Fruit fly (Drosophila melanogaster): ENCODE data around the gene CG17292.

Gene CG17292

dm6 chr2L:8376717-8377116, 6.5 kb downstream of the CG17292 start, which contains the start of the genes CG13390 and CG17294 (continued):
- peak; percentile 99 for TF ChIP-seq CG18619 (GFP tag; optimal IDR thresholded peaks at IDR 0.05)
- peak; percentile 91 for TF ChIP-seq CG7786 (GFP tag; optimal IDR thresholded peaks at IDR 0.05)
- TF ChIP-seq CG6854 (GFP tag; optimal IDR thresholded peaks at IDR 0.05), result peak; percentile 100
- peak; percentile 99 for TF ChIP-seq Max (GFP tag; optimal IDR thresholded peaks at IDR 0.05)
- TF ChIP-seq gcm2 (GFP tag; optimal IDR thresholded peaks at IDR 0.05), result peak; percentile 92
- TF ChIP-seq D19A (tag; optimal IDR thresholded peaks at IDR 0.05), result peak; percentile 98
- TF ChIP-seq mam (GFP tag; optimal IDR thresholded peaks at IDR 0.05), result peak; percentile 97

dm6 chr2L:8381508-8382036, 11.3 kb downstream of the CG17292 start, which contains the start of gene AlaRS:
Gene AlaRS (minus strand): TSS chr2L:8381764.
- TF ChIP-seq CG14050 (GFP tag; IDR thresholded peaks at IDR 0.05) (no peak; the same call in 2 of the 3 replicates), Kr (GFP tag; optimal IDR thresholded peaks at IDR 0.05) (no peak), MESR4 (GFP tag; optimal IDR thresholded peaks at IDR 0.05) (peak; percentile 77), CG3163 (GFP tag; optimal IDR thresholded peaks at IDR 0.05) (no peak), salm (tag; optimal IDR thresholded peaks at IDR 0.05) (no peak), HLH4C (GFP tag; IDR thresholded peaks at IDR 0.05; ENCODE audit: partially characterized antibody) (peak; percentile 66), CrebB (tag; optimal IDR thresholded peaks at IDR 0.05) (no peak), chm (GFP tag; IDR thresholded peaks at IDR 0.05) (no peak; the same call in 1 of the 2 replicates), E2f2 (GFP tag; IDR thresholded peaks at IDR 0.05) (peak; percentile 53; the same call in 1 of the 2 replicates), mld (GFP tag; IDR thresholded peaks at IDR 0.05; ENCODE audit: partially characterized antibody) (no peak), CG6272 (GFP tag; IDR thresholded peaks at IDR 0.05) (no peak), Hsf (GFP tag; optimal IDR thresholded peaks at IDR 0.05) (peak; percentile 27), Doc3 (GFP tag; IDR thresholded peaks at IDR 0.05; ENCODE audit: partially characterized antibody) (peak; percentile 73), kah (GFP tag; optimal IDR thresholded peaks at IDR 0.05) (no peak), crc (GFP tag; optimal IDR thresholded peaks at IDR 0.05) (no peak), H2.0 (GFP tag; IDR thresholded peaks at IDR 0.05) (no peak), CG18262 (tag; optimal IDR thresholded peaks at IDR 0.05) (peak; percentile 53), NFAT (GFP tag; IDR thresholded peaks at IDR 0.05) (no peak), CG17186 (GFP tag; optimal IDR thresholded peaks at IDR 0.05) (no peak), CG12071 (GFP tag; optimal IDR thresholded peaks at IDR 0.05) (no peak), pros (GFP tag; optimal IDR thresholded peaks at IDR 0.05) (no peak), caup (GFP tag; optimal IDR thresholded peaks at IDR 0.05; ENCODE audit: severe bottlenecking) (no peak), dm (GFP tag; optimal IDR thresholded peaks at IDR 0.05) (peak; percentile 43), CG11456 (GFP tag; IDR thresholded peaks at IDR 0.05) (no peak), trh (GFP tag; optimal IDR thresholded peaks at IDR 0.05) (no peak), CG10321 (GFP tag; IDR thresholded peaks at IDR 0.05) (no peak), CG14965 (GFP tag; optimal IDR thresholded peaks at IDR 0.05; ENCODE audit: borderline replicate concordance) (no peak), CG6175 (GFP tag; IDR thresholded peaks at IDR 0.05) (no peak), CG16815 (GFP tag; optimal IDR thresholded peaks at IDR 0.05) (no peak), sim (GFP tag; IDR thresholded peaks at IDR 0.05) (no peak), CG1024 (GFP tag; IDR thresholded peaks at IDR 0.05) (no peak), CG8089 (GFP tag; optimal IDR thresholded peaks at IDR 0.05) (no peak), z (GFP tag; IDR thresholded peaks at IDR 0.05) (no peak), CG34224 (GFP tag; IDR thresholded peaks at IDR 0.05; ENCODE audit: partially characterized antibody) (peak; percentile 61), NfI (GFP tag; optimal IDR thresholded peaks at IDR 0.05) (peak; percentile 4), org-1 (GFP tag; optimal IDR thresholded peaks at IDR 0.05) (no peak), CG1529 (GFP tag; optimal IDR thresholded peaks at IDR 0.05) (no peak), CG15601 (tag; optimal IDR thresholded peaks at IDR 0.05) (peak; percentile 16), MBD-R2 (GFP tag; IDR thresholded peaks at IDR 0.05) (peak; percentile 72), BtbVII (GFP tag; optimal IDR thresholded peaks at IDR 0.05) (no peak), CG11398 (GFP tag; optimal IDR thresholded peaks at IDR 0.05) (no peak), dan (GFP tag; IDR thresholded peaks at IDR 0.05) (no peak), Lpt (GFP tag; optimal IDR thresholded peaks at IDR 0.05) (no peak)
